Worm (Caenorhabditis elegans): ENCODE data around the gene F14F3.5.

F14F3.5 gene

DNA sequence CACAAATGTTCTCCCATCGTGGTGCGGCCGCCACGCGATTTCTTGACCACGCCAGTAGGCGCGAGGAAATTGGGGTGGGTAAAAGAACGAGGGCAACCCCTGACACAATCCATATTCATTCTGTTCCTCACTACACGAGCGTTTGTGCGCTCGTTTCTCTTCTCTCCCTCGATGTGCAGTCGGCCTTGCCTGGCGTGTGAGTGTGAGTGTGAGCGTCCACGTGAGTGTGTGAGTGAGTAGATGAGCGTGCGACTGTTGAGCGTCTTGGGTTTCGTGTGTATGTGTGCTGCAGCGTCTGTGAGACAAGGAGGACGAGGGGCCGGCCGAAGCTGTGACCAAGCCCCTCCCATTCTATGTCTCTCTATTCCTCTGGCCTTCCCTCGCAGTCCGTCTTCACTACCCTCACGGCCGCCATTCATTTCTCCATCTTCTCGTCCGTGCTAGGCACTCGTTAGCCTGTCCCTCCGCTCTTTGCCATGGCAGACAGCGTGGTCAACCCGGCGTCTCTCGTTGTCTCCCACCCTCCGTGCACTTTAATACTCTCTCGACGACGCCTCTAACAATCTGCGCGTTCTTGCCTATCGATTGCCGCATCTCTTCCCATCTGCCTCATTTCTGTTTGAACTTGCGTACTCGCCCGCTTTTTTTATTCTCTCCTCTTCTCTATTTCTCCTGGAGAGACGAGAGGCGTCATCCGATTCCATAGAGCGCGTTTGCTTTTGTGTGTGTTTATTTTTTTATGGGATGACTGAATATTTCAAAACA is 39.5 kb upstream of the F14F3.5 start:
- TF ChIP-seq pax-1 (tag; optimal IDR thresholded peaks at IDR 0.05) = peak; percentile 57
- peak; percentile 85 for TF ChIP-seq nfya-1 (tag; optimal IDR thresholded peaks at IDR 0.05)
- TF ChIP-seq ceh-19 (GFP tag; optimal IDR thresholded peaks at IDR 0.05) = peak; percentile 57
- peak; percentile 60 for TF ChIP-seq pqm-1 (tag; optimal IDR thresholded peaks at IDR 0.05)
- no peak for TF ChIP-seq pha-2 (tag; optimal IDR thresholded peaks at IDR 0.05)
- peak; percentile 7 for TF ChIP-seq unc-86 (tag; optimal IDR thresholded peaks at IDR 0.05)
- peak; percentile 93 for TF ChIP-seq rnt-1 (tag; optimal IDR thresholded peaks at IDR 0.05)
- TF ChIP-seq ceh-18 (tag; optimal IDR thresholded peaks at IDR 0.05) = peak; percentile 98
- peak; percentile 44 for TF ChIP-seq fkh-6 (tag; optimal IDR thresholded peaks at IDR 0.05)
- TF ChIP-seq Y22D7AL.16 (tag; optimal IDR thresholded peaks at IDR 0.05) = no peak
- peak; percentile 77 for TF ChIP-seq ceh-14 (tag; optimal IDR thresholded peaks at IDR 0.05)
- TF ChIP-seq ttx-3 (tag; optimal IDR thresholded peaks at IDR 0.05) = peak; percentile 65
- TF ChIP-seq fkh-10 (GFP tag; optimal IDR thresholded peaks at IDR 0.05) = peak; percentile 30
- TF ChIP-seq F13H6.1 (tag; optimal IDR thresholded peaks at IDR 0.05) = peak; percentile 93
- peak; percentile 56 for TF ChIP-seq C08G9.2 (tag; optimal IDR thresholded peaks at IDR 0.05)
- TF ChIP-seq sox-2 (GFP tag; IDR thresholded peaks at IDR 0.05) = peak; percentile 2; the same call in 1 of the 2 replicates
- peak; percentile 59 for TF ChIP-seq hlh-8 (tag; optimal IDR thresholded peaks at IDR 0.05)
- TF ChIP-seq eyg-1 (tag; optimal IDR thresholded peaks at IDR 0.05) = peak; percentile 63
- peak; percentile 19 for TF ChIP-seq tbx-7 (tag; optimal IDR thresholded peaks at IDR 0.05)
- peak; percentile 99 for TF ChIP-seq pros-1 (tag; optimal IDR thresholded peaks at IDR 0.05)
- TF ChIP-seq ceh-30 (tag; optimal IDR thresholded peaks at IDR 0.05) = peak; percentile 79
- TF ChIP-seq che-1 (tag; optimal IDR thresholded peaks at IDR 0.05) = peak; percentile 59
- TF ChIP-seq fax-1 (tag; optimal IDR thresholded peaks at IDR 0.05) = peak; percentile 35
- TF ChIP-seq elt-2 (tag; optimal IDR thresholded peaks at IDR 0.05) = peak; percentile 65
- peak; percentile 96 for TF ChIP-seq ceh-48 (tag; optimal IDR thresholded peaks at IDR 0.05)
- TF ChIP-seq ceh-22 (tag; optimal IDR thresholded peaks at IDR 0.05) = peak; percentile 49
- TF ChIP-seq sdc-2 (tag; optimal IDR thresholded peaks at IDR 0.05) = peak; percentile 88
- TF ChIP-seq hlh-13 (GFP tag; optimal IDR thresholded peaks at IDR 0.05) = no peak
- TF ChIP-seq syd-9 (tag; optimal IDR thresholded peaks at IDR 0.05) = peak; percentile 85
- TF ChIP-seq hlh-15 (tag; optimal IDR thresholded peaks at IDR 0.05) = no peak
- TF ChIP-seq npax-4 (tag; optimal IDR thresholded peaks at IDR 0.05) = peak; percentile 16
- no peak for TF ChIP-seq sox-4 (tag; optimal IDR thresholded peaks at IDR 0.05)
- TF ChIP-seq unc-42 (tag; optimal IDR thresholded peaks at IDR 0.05) = peak; percentile 86
- TF ChIP-seq zip-5 (tag; optimal IDR thresholded peaks at IDR 0.05) = no peak
- TF ChIP-seq mec-3 (tag; optimal IDR thresholded peaks at IDR 0.05; ENCODE audit: borderline replicate concordance) = peak; percentile 36
- no peak for TF ChIP-seq pat-9 (tag; optimal IDR thresholded peaks at IDR 0.05)
- no peak for TF ChIP-seq elt-4 (tag; optimal IDR thresholded peaks at IDR 0.05)
- peak; percentile 92 for TF ChIP-seq unc-55 (GFP tag; optimal IDR thresholded peaks at IDR 0.05)
- peak; percentile 23 for TF ChIP-seq C38D4.7 (GFP tag; optimal IDR thresholded peaks at IDR 0.05)
- TF ChIP-seq K02D7.2 (tag; optimal IDR thresholded peaks at IDR 0.05) = no peak
- peak; percentile 50 for TF ChIP-seq dve-1 (tag; optimal IDR thresholded peaks at IDR 0.05)
- peak; percentile 97 for TF ChIP-seq ceh-31 (tag; optimal IDR thresholded peaks at IDR 0.05)
- TF ChIP-seq gmeb-2 (tag; optimal IDR thresholded peaks at IDR 0.05) = no peak
- peak; percentile 60 for TF ChIP-seq nhr-232 (tag; optimal IDR thresholded peaks at IDR 0.05)
- no peak for TF ChIP-seq nhr-11 (tag; optimal IDR thresholded peaks at IDR 0.05)
- peak; percentile 95 for TF ChIP-seq tbx-2 (tag; optimal IDR thresholded peaks at IDR 0.05)
- peak; percentile 4 for TF ChIP-seq lim-6 (tag; optimal IDR thresholded peaks at IDR 0.05)
- peak; percentile 96 for TF ChIP-seq hlh-30 (tag; optimal IDR thresholded peaks at IDR 0.05; ENCODE audit: insufficient read depth)
- no peak for TF ChIP-seq ceh-9 (tag; optimal IDR thresholded peaks at IDR 0.05)
- TF ChIP-seq ceh-6 (GFP tag; optimal IDR thresholded peaks at IDR 0.05) = peak; percentile 55
- TF ChIP-seq odd-2 (tag; optimal IDR thresholded peaks at IDR 0.05) = no peak
- no peak for TF ChIP-seq ceh-45 (GFP tag; IDR thresholded peaks at IDR 0.05)
